Fruit fly (Drosophila melanogaster) whole organism, embryonic: Measurements from ENCODE around the gene Bruce.

Experiments
- Blimp-1 ChIP-seq: fragments of 200-800 bp; sonication (Bioruptor generic); optimal IDR thresholded peaks from 3 replicates; lab custom pipeline; 2018; ENCODE audit warnings: missing biosample characterization, missing genetic modification characterization, mild to moderate bottlenecking, moderate library complexity, missing genetic modification reagents
- CG11398 ChIP-seq: fragments of 200-800 bp; sonication (Bioruptor generic); optimal IDR thresholded peaks from 2 replicates; lab custom pipeline; 2016; ENCODE audit warnings: missing biosample characterization, missing genetic modification characterization
- CG12219 ChIP-seq: fragments of 200-800 bp; sonication (Bioruptor generic); optimal IDR thresholded peaks from 3 replicates; lab custom pipeline; 2018; ENCODE audit warnings: missing biosample characterization, mild to moderate bottlenecking, missing genetic modification characterization
- CG12236 ChIP-seq: fragments of 200-800 bp; sonication (Bioruptor generic); optimal IDR thresholded peaks from 2 replicates; lab custom pipeline; 2016; ENCODE audit warnings: missing biosample characterization, missing genetic modification characterization
- CG14965 ChIP-seq: fragments of 200-800 bp; sonication (Bioruptor generic); optimal IDR thresholded peaks from 2 replicates; lab custom pipeline; 2016; ENCODE audit warnings: missing biosample characterization, missing genetic modification characterization, borderline replicate concordance
- CG16863 ChIP-seq: fragments of 200-800 bp; sonication (Bioruptor generic); optimal IDR thresholded peaks from 3 replicates; lab custom pipeline; 2016; ENCODE audit warnings: missing biosample characterization, missing genetic modification characterization
- CG2202 ChIP-seq: fragments of 200-800 bp; sonication (Bioruptor generic); optimal IDR thresholded peaks from 2 replicates; lab custom pipeline; 2018; ENCODE audit warnings: missing biosample characterization, mild to moderate bottlenecking, missing genetic modification characterization
- CG2712 ChIP-seq: fragments of 200-800 bp; optimal IDR thresholded peaks from 3 replicates; lab custom pipeline; 2019; ENCODE audit warnings: missing biosample characterization, mild to moderate bottlenecking, missing genetic modification characterization, moderate library complexity
- CG30403 ChIP-seq: fragments of 200-800 bp; sonication (Bioruptor generic); optimal IDR thresholded peaks from 3 replicates; lab custom pipeline; 2016; ENCODE audit warnings: missing biosample characterization, missing genetic modification characterization
- CG3065 ChIP-seq: fragments of 200-800 bp; sonication (Bioruptor generic); optimal IDR thresholded peaks from 2 replicates; lab custom pipeline; 2016; ENCODE audit warnings: missing biosample characterization, missing genetic modification characterization
- CG4854 ChIP-seq: fragments of 200-800 bp; sonication (Bioruptor generic); optimal IDR thresholded peaks from 2 replicates; lab custom pipeline; 2016; ENCODE audit warnings: missing biosample characterization, missing genetic modification characterization, inconsistent platforms
- CG6683 ChIP-seq: fragments of 200-800 bp; sonication (Bioruptor generic); optimal IDR thresholded peaks from 2 replicates; lab custom pipeline; 2017; ENCODE audit warnings: missing biosample characterization, mild to moderate bottlenecking, missing genetic modification characterization, missing genetic modification reagents
- CG6813 ChIP-seq: fragments of 200-800 bp; sonication (Bioruptor generic); optimal IDR thresholded peaks from 2 replicates; lab custom pipeline; 2017; ENCODE audit warnings: missing biosample characterization, missing genetic modification characterization, mild to moderate bottlenecking, moderate library complexity, missing genetic modification reagents
- CG7745 ChIP-seq: fragments of 200-800 bp; sonication (Bioruptor generic); optimal IDR thresholded peaks from 2 replicates; lab custom pipeline; 2018; ENCODE audit warnings: missing biosample characterization, mild to moderate bottlenecking, missing genetic modification characterization, moderate library complexity
- CG7928 ChIP-seq: fragments of 200-800 bp; sonication (Bioruptor generic); optimal IDR thresholded peaks from 2 replicates; lab custom pipeline; 2017; ENCODE audit warnings: missing biosample characterization, mild to moderate bottlenecking, missing genetic modification characterization
- CG8359 ChIP-seq: fragments of 200-800 bp; sonication (Bioruptor generic); optimal IDR thresholded peaks from 2 replicates; lab custom pipeline; 2017; ENCODE audit warnings: missing biosample characterization, mild to moderate bottlenecking, missing genetic modification characterization, borderline replicate concordance
- CG9437 ChIP-seq: fragments of 200-800 bp; sonication (Bioruptor generic); optimal IDR thresholded peaks from 2 replicates; lab custom pipeline; 2018; ENCODE audit warnings: missing biosample characterization, mild to moderate bottlenecking, missing genetic modification characterization
- CG9932 ChIP-seq: fragments of 200-800 bp; sonication (Bioruptor generic); IDR thresholded peaks from 2 replicates; pipeline ENCODE4 v1.3.6; 2022; ENCODE audit warnings: missing biosample characterization, missing genetic modification characterization
- D19B ChIP-seq: fragments of 200-800 bp; sonication (Bioruptor generic); optimal IDR thresholded peaks from 2 replicates; lab custom pipeline; 2017; ENCODE audit warnings: missing biosample characterization, mild to moderate bottlenecking, missing genetic modification characterization
- E2f2 ChIP-seq: fragments of 200-800 bp; sonication (Bioruptor generic); IDR thresholded peaks from 2 replicates; pipeline ENCODE4 v1.3.6; 2022; ENCODE audit warnings: missing biosample characterization, missing genetic modification characterization
- Hr51 ChIP-seq, 2 experiments: fragments of 200-800 bp; sonication (Bioruptor generic); optimal IDR thresholded peaks; 2 replicates in 1 of 2; 3 replicates in 1 of 2; lab custom pipeline; 2016 to 2018; ENCODE audit warnings: missing biosample characterization in 2 of 2, missing genetic modification characterization in 2 of 2, mild to moderate bottlenecking in 1 of 2, moderate library complexity in 1 of 2
- MTF-1 ChIP-seq: fragments of 200-800 bp; sonication (Bioruptor generic); optimal IDR thresholded peaks from 2 replicates; lab custom pipeline; 2018; ENCODE audit warnings: missing biosample characterization, mild to moderate bottlenecking, missing genetic modification characterization, borderline replicate concordance
- NK7.1 ChIP-seq: fragments of 200-800 bp; sonication (Bioruptor generic); optimal IDR thresholded peaks from 3 replicates; lab custom pipeline; 2016; ENCODE audit warnings: missing biosample characterization, missing genetic modification characterization
- Neu2 ChIP-seq: fragments of 200-800 bp; sonication (Bioruptor generic); optimal IDR thresholded peaks from 3 replicates; lab custom pipeline; 2016; ENCODE audit warnings: missing biosample characterization, missing genetic modification characterization, borderline replicate concordance
- Optix ChIP-seq: fragments of 200-800 bp; sonication (Bioruptor generic); IDR thresholded peaks from 3 replicates; pipeline ENCODE4 v1.3.6; 2022; ENCODE audit warnings: missing biosample characterization, missing genetic modification characterization
- Scr ChIP-seq: fragments of 200-800 bp; sonication (Bioruptor generic); IDR thresholded peaks from 2 replicates; pipeline ENCODE4 v1.3.6; 2022; ENCODE audit warnings: missing biosample characterization, missing genetic modification characterization; ENCODE audit not compliant: partially characterized antibody
- Sry-δ ChIP-seq: fragments of 200-800 bp; sonication (Bioruptor generic); optimal IDR thresholded peaks from 2 replicates; lab custom pipeline; 2016; ENCODE audit warnings: missing biosample characterization, missing genetic modification characterization
- Ssrp ChIP-seq: fragments of 200-800 bp; sonication (Bioruptor generic); optimal IDR thresholded peaks from 2 replicates; lab custom pipeline; 2018; ENCODE audit warnings: missing biosample characterization, mild to moderate bottlenecking, missing genetic modification characterization, moderate library complexity
- Vsx1 ChIP-seq: fragments of 200-800 bp; sonication (Bioruptor generic); optimal IDR thresholded peaks from 2 replicates; lab custom pipeline; 2017; ENCODE audit warnings: missing biosample characterization, mild to moderate bottlenecking, missing genetic modification characterization, missing genetic modification reagents
- abd-A ChIP-seq: fragments of 200-800 bp; sonication (Bioruptor generic); optimal IDR thresholded peaks from 3 replicates; lab custom pipeline; 2019; ENCODE audit warnings: missing biosample characterization, mild to moderate bottlenecking, missing genetic modification characterization, moderate library complexity
- ato ChIP-seq: fragments of 200-800 bp; sonication (Bioruptor generic); IDR thresholded peaks from 2 replicates; pipeline ENCODE4 v1.3.6; 2022; ENCODE audit warnings: missing biosample characterization, missing genetic modification characterization; ENCODE audit not compliant: partially characterized antibody
- ci ChIP-seq: fragments of 200-800 bp; sonication (Bioruptor generic); IDR thresholded peaks from 3 replicates; pipeline ENCODE4 v1.3.6; 2022; ENCODE audit warnings: missing biosample characterization, missing genetic modification characterization
- crc ChIP-seq: fragments of 200-800 bp; sonication (Bioruptor generic); optimal IDR thresholded peaks from 2 replicates; lab custom pipeline; 2016; ENCODE audit warnings: missing biosample characterization, missing genetic modification characterization
- disco-r ChIP-seq: fragments of 200-800 bp; sonication (Bioruptor generic); optimal IDR thresholded peaks from 2 replicates; lab custom pipeline; 2016; ENCODE audit warnings: missing biosample characterization, missing genetic modification characterization
- dpn ChIP-seq, 2 experiments: fragments of 200-800 bp; sonication (Bioruptor generic); optimal IDR thresholded peaks; 3 replicates each; lab custom pipeline; 2016; ENCODE audit warnings: missing biosample characterization in 2 of 2, missing genetic modification characterization in 2 of 2
- ewg ChIP-seq: fragments of 200-800 bp; sonication (Bioruptor generic); optimal IDR thresholded peaks from 3 replicates; lab custom pipeline; 2017; ENCODE audit warnings: mild to moderate bottlenecking, missing biosample characterization, missing genetic modification reagents, missing genetic modification characterization
- eyg ChIP-seq: fragments of 200-800 bp; sonication (Bioruptor generic); optimal IDR thresholded peaks from 3 replicates; lab custom pipeline; 2016; ENCODE audit warnings: missing biosample characterization, missing genetic modification characterization
- h ChIP-seq: fragments of >200 bp; optimal IDR thresholded peaks from 2 replicates; lab custom pipeline; 2017
- her ChIP-seq: fragments of 200-800 bp; sonication (Bioruptor generic); optimal IDR thresholded peaks from 2 replicates; lab custom pipeline; 2016; ENCODE audit warnings: missing biosample characterization, missing genetic modification characterization
- ind ChIP-seq: fragments of 200-800 bp; sonication (Bioruptor generic); optimal IDR thresholded peaks from 3 replicates; lab custom pipeline; 2016; ENCODE audit warnings: missing biosample characterization, missing genetic modification characterization
- lilli ChIP-seq: fragments of 200-800 bp; sonication (Bioruptor generic); optimal IDR thresholded peaks from 3 replicates; lab custom pipeline; 2016; ENCODE audit warnings: missing biosample characterization, missing genetic modification characterization
- luna ChIP-seq: fragments of 200-800 bp; sonication (Bioruptor generic); optimal IDR thresholded peaks from 2 replicates; lab custom pipeline; 2016; ENCODE audit warnings: missing biosample characterization, missing genetic modification characterization
- pan ChIP-seq, 4 experiments: fragments of >200 bp in 3 of 4; fragments of 200-800 bp in 1 of 4; sonication (Bioruptor generic) in 1 of 4; optimal IDR thresholded peaks in 3 of 4; IDR thresholded peaks in 1 of 4; 2 replicates each; pipeline versions ENCODE4 v1.3.6 to Lab custom; 2017 to 2022; ENCODE audit warnings: missing biosample characterization in 2 of 4, missing genetic modification characterization in 2 of 4, mixed read lengths in 1 of 4
- rib ChIP-seq: fragments of 200-800 bp; sonication (Bioruptor generic); IDR thresholded peaks from 2 replicates; pipeline ENCODE4 v1.3.6; 2022; ENCODE audit warnings: missing biosample characterization, missing genetic modification characterization
- sd ChIP-seq: fragments of 200-800 bp; sonication (Bioruptor generic); optimal IDR thresholded peaks from 3 replicates; lab custom pipeline; 2018; ENCODE audit warnings: missing biosample characterization, mild to moderate bottlenecking, missing genetic modification characterization, moderate library complexity
- seq ChIP-seq: fragments of 200-800 bp; sonication (Bioruptor generic); IDR thresholded peaks from 2 replicates; pipeline ENCODE4 v1.3.6; 2022; ENCODE audit warnings: missing biosample characterization, missing genetic modification characterization
- sim ChIP-seq: fragments of 200-800 bp; sonication (Bioruptor generic); IDR thresholded peaks from 2 replicates; pipeline ENCODE4 v1.3.6; 2022; ENCODE audit warnings: missing biosample characterization, missing genetic modification characterization
- slp2 ChIP-seq: fragments of 200-800 bp; sonication (Bioruptor generic); optimal IDR thresholded peaks from 2 replicates; lab custom pipeline; 2016; ENCODE audit warnings: missing biosample characterization, missing genetic modification characterization
- so ChIP-seq: fragments of 200-800 bp; sonication (Bioruptor generic); IDR thresholded peaks from 3 replicates; pipeline ENCODE4 v1.3.6; 2022; ENCODE audit warnings: missing biosample characterization, missing genetic modification characterization
- vvl ChIP-seq: fragments of 200-800 bp; sonication (Bioruptor generic); IDR thresholded peaks from 2 replicates; pipeline ENCODE4 v1.3.6; 2022; ENCODE audit warnings: missing biosample characterization, missing genetic modification characterization
- zf30C ChIP-seq: fragments of 200-800 bp; sonication (Bioruptor generic); optimal IDR thresholded peaks from 3 replicates; lab custom pipeline; 2018; ENCODE audit warnings: missing biosample characterization, mild to moderate bottlenecking, missing genetic modification characterization

Gene Bruce

DNA sequence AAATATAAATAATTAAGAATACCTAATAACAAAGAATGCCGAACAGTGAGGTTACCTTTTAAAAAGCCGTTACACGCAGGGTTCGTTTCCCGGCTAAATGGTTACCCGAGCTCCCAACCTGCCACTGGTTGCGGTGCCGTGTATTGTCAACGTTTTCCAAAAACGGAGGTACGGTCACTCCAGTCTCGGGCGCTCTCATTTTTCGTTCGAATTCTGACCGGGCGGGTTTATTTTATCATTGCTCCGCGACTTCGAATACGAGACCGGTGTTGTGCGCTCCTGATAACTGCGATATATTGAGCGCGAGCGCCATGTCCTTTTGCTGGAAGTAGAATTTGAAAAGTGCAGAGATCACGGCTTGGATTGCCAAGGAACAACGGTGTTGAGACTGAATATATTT, 18.8 kb upstream of the Bruce start, which contains the start of gene jumu (continued):
- TF ChIP-seq ewg (GFP tag; lab: Kevin White, UChicago) (peak; percentile 1), CG3065 (GFP tag; lab: Kevin White, UChicago) (no peak), dpn (GFP tag; optimal IDR thresholded peaks at IDR 0.05; lab: Kevin White, UChicago) (no peak), Sry-δ (GFP tag; lab: Kevin White, UChicago) (peak; percentile 44), CG4854 (GFP tag; lab: Kevin White, UChicago) (no peak), vvl (GFP tag; lab: Robert Waterston, UW) (no peak), zf30C (GFP tag; lab: Kevin White, UChicago) (peak; percentile 2), Hr51 (GFP tag; optimal IDR thresholded peaks at IDR 0.05; lab: Kevin White, UChicago) (peak in 1 of 2 experiments; percentile 31), crc (GFP tag; lab: Kevin White, UChicago) (no peak), CG16863 (GFP tag; lab: Kevin White, UChicago) (no peak), ato (GFP tag; lab: Robert Waterston, UW) (no peak), D19B (no peak), CG6683 (GFP tag; lab: Kevin White, UChicago) (no peak), Vsx1 (no peak), CG11398 (GFP tag; lab: Kevin White, UChicago) (no peak), h (lab: Kevin White, UChicago) (no peak), CG12219 (GFP tag; lab: Kevin White, UChicago) (no peak), CG2202 (tag; lab: Kevin White, UChicago) (no peak), luna (GFP tag; lab: Kevin White, UChicago) (no peak), CG14965 (GFP tag; lab: Kevin White, UChicago) (no peak), eyg (no peak), NK7.1 (GFP tag; lab: Kevin White, UChicago) (no peak), Ssrp (tag; lab: Kevin White, UChicago) (no peak), disco-r (no peak), CG7928 (peak; percentile 59), ci (no peak), lilli (GFP tag; lab: Kevin White, UChicago) (peak; percentile 25), abd-A (no peak), so (GFP tag; lab: Robert Waterston, UW) (no peak), rib (GFP tag; lab: Robert Waterston, UW) (no peak), MTF-1 (GFP tag; lab: Kevin White, UChicago) (peak; percentile 15), E2f2 (GFP tag; lab: Robert Waterston, UW) (no peak), sd (tag; lab: Kevin White, UChicago) (peak; percentile 49), her (GFP tag; lab: Kevin White, UChicago) (peak; percentile 21), Optix (GFP tag; lab: Robert Waterston, UW) (no peak), CG8359 (GFP tag; lab: Kevin White, UChicago) (no peak), Scr (GFP tag; lab: Robert Waterston, UW) (no peak), Neu2 (GFP tag; lab: Kevin White, UChicago) (no peak), CG6813 (GFP tag; lab: Kevin White, UChicago) (no peak), CG9932 (GFP tag; lab: Robert Waterston, UW) (no peak), slp2 (GFP tag; lab: Kevin White, UChicago) (no peak), sim (GFP tag; lab: Robert Waterston, UW) (no peak), seq (GFP tag; lab: Robert Waterston, UW) (no peak), Blimp-1 (GFP tag; lab: Kevin White, UChicago) (no peak), ind (GFP tag; lab: Kevin White, UChicago) (no peak), CG12236 (GFP tag; lab: Kevin White, UChicago) (no peak), CG30403 (no peak), pan (optimal IDR thresholded peaks at IDR 0.05; lab: Kevin White, UChicago) (no peak), pan (GFP tag; optimal IDR thresholded peaks at IDR 0.05 in 1 of 2, IDR thresholded peaks at IDR 0.05 in 1 of 2) (no peak), CG2712 (tag; lab: Kevin White, UChicago) (peak; percentile 57), CG9437 (GFP tag; lab: Kevin White, UChicago) (no peak), CG7745 (no peak)
